Worm (Caenorhabditis elegans) whole organism, L3 larva: Measurements from ENCODE around the gene Y54G2A.13.

Experiments
- R02D3.7 ChIP-seq: fragments of 150-350 bp; optimal IDR thresholded peaks from 2 replicates; lab custom pipeline; 2014; ENCODE audit warnings: missing biosample characterization, missing genetic modification characterization
- ZK546.5 ChIP-seq: sonication (generic microtip); optimal IDR thresholded peaks from 2 replicates; lab custom pipeline; 2017; ENCODE audit warnings: missing biosample characterization, missing genetic modification characterization
- aly-2 ChIP-seq: fragments of 150-350 bp; optimal IDR thresholded peaks from 2 replicates; lab custom pipeline; 2014; ENCODE audit warnings: missing biosample characterization, missing genetic modification characterization
- ama-1 ChIP-seq: fragments of 150-350 bp; optimal IDR thresholded peaks from 2 replicates; lab custom pipeline; 2018
- ceh-16 ChIP-seq: sonication (generic microtip); optimal IDR thresholded peaks from 2 replicates; lab custom pipeline; 2017; ENCODE audit warnings: missing biosample characterization, missing genetic modification characterization
- ceh-28 ChIP-seq: fragments of 150-350 bp; optimal IDR thresholded peaks from 2 replicates; lab custom pipeline; 2014; ENCODE audit warnings: missing biosample characterization, missing genetic modification reagents, missing genetic modification characterization
- ceh-82 ChIP-seq: fragments of 150-350 bp; optimal IDR thresholded peaks from 2 replicates; lab custom pipeline; 2014; ENCODE audit warnings: missing biosample characterization, missing genetic modification characterization
- ceh-9 ChIP-seq: sonication (generic microtip); optimal IDR thresholded peaks from 2 replicates; lab custom pipeline; 2018; ENCODE audit warnings: missing biosample characterization, missing genetic modification characterization
- daf-12 ChIP-seq: fragments of 150-350 bp; optimal IDR thresholded peaks from 2 replicates; lab custom pipeline; 2014; ENCODE audit warnings: missing biosample characterization, missing genetic modification reagents, missing genetic modification characterization
- elt-1 ChIP-seq: fragments of 150-350 bp; optimal IDR thresholded peaks from 2 replicates; lab custom pipeline; 2014; ENCODE audit warnings: missing biosample characterization, missing genetic modification characterization
- elt-3 ChIP-seq, 3 experiments: fragments of 150-350 bp in 1 of 3; sonication (generic microtip) in 2 of 3; optimal IDR thresholded peaks; 2 replicates in 2 of 3; 4 replicates in 1 of 3; lab custom pipeline; 2014 to 2017; ENCODE audit warnings: missing biosample characterization in 3 of 3, missing genetic modification characterization in 3 of 3
- eor-1 ChIP-seq, 2 experiments: fragments of 150-350 bp; optimal IDR thresholded peaks; 2 replicates each; lab custom pipeline; 2014 to 2018; ENCODE audit warnings: missing biosample characterization in 2 of 2, missing genetic modification characterization in 2 of 2
- fkh-10 ChIP-seq: sonication (generic microtip); optimal IDR thresholded peaks from 2 replicates; lab custom pipeline; 2017; ENCODE audit warnings: missing biosample characterization, missing genetic modification reagents, missing genetic modification characterization
- fos-1 ChIP-seq: fragments of 150-350 bp; optimal IDR thresholded peaks from 2 replicates; lab custom pipeline; 2014; ENCODE audit warnings: missing biosample characterization, missing genetic modification characterization
- hmg-11 ChIP-seq: sonication (generic microtip); optimal IDR thresholded peaks from 2 replicates; lab custom pipeline; 2016; ENCODE audit warnings: missing genetic modification characterization, missing compliant biosample characterization
- lin-15B ChIP-seq: fragments of 150-350 bp; optimal IDR thresholded peaks from 2 replicates; lab custom pipeline; 2014; ENCODE audit warnings: missing biosample characterization, missing genetic modification characterization
- lin-39 ChIP-seq: fragments of 150-350 bp; optimal IDR thresholded peaks from 2 replicates; lab custom pipeline; 2018; ENCODE audit warnings: missing biosample characterization, missing genetic modification reagents, missing genetic modification characterization
- lsy-12 ChIP-seq: sonication (generic microtip); optimal IDR thresholded peaks from 2 replicates; lab custom pipeline; 2016; ENCODE audit warnings: mild to moderate bottlenecking, missing genetic modification characterization, missing compliant biosample characterization
- mdl-1 ChIP-seq: fragments of 150-350 bp; optimal IDR thresholded peaks from 2 replicates; lab custom pipeline; 2014; ENCODE audit warnings: missing biosample characterization, missing genetic modification characterization
- mml-1 ChIP-seq: fragments of 150-350 bp; sonication (generic microtip); optimal IDR thresholded peaks from 3 replicates; lab custom pipeline; 2014; ENCODE audit warnings: missing biosample characterization, missing genetic modification characterization
- nfya-1 ChIP-seq: sonication (generic microtip); optimal IDR thresholded peaks from 2 replicates; lab custom pipeline; 2017; ENCODE audit warnings: missing genetic modification characterization, mild to moderate bottlenecking, missing compliant biosample characterization, antibody characterized with exemption, moderate library complexity; ENCODE audit not compliant: insufficient read depth
- nhr-12 ChIP-seq: fragments of 150-350 bp; optimal IDR thresholded peaks from 2 replicates; lab custom pipeline; 2014; ENCODE audit warnings: missing biosample characterization, missing genetic modification characterization
- nhr-23 ChIP-seq: fragments of 150-350 bp; optimal IDR thresholded peaks from 2 replicates; lab custom pipeline; 2014; ENCODE audit warnings: missing biosample characterization, missing genetic modification reagents, missing genetic modification characterization
- nhr-237 ChIP-seq: fragments of 150-350 bp; optimal IDR thresholded peaks from 2 replicates; lab custom pipeline; 2014; ENCODE audit warnings: missing biosample characterization, missing genetic modification characterization
- nhr-25 ChIP-seq: sonication (generic microtip); optimal IDR thresholded peaks from 2 replicates; lab custom pipeline; 2017; ENCODE audit warnings: missing biosample characterization, missing genetic modification characterization
- nhr-28 ChIP-seq: fragments of 150-350 bp; optimal IDR thresholded peaks from 2 replicates; lab custom pipeline; 2014; ENCODE audit warnings: missing biosample characterization, missing genetic modification characterization
- nhr-43 ChIP-seq: sonication (generic microtip); optimal IDR thresholded peaks from 2 replicates; lab custom pipeline; 2016; ENCODE audit warnings: mild to moderate bottlenecking, missing genetic modification characterization, missing compliant biosample characterization; ENCODE audit not compliant: poor library complexity, severe bottlenecking
- nhr-67 ChIP-seq: fragments of 150-350 bp; optimal IDR thresholded peaks from 2 replicates; lab custom pipeline; 2014; ENCODE audit warnings: missing biosample characterization, missing genetic modification characterization
- nhr-76 ChIP-seq: fragments of 150-350 bp; sonication (generic microtip); optimal IDR thresholded peaks from 5 replicates; lab custom pipeline; 2014; ENCODE audit warnings: missing biosample characterization, missing genetic modification characterization
- nhr-77 ChIP-seq: fragments of 150-350 bp; optimal IDR thresholded peaks from 2 replicates; lab custom pipeline; 2014; ENCODE audit warnings: missing biosample characterization, missing genetic modification characterization
- sea-2 ChIP-seq: fragments of 150-350 bp; sonication (generic microtip); optimal IDR thresholded peaks from 4 replicates; lab custom pipeline; 2014; ENCODE audit warnings: missing biosample characterization, missing genetic modification reagents, missing genetic modification characterization
- skn-1 ChIP-seq: fragments of 150-350 bp; optimal IDR thresholded peaks from 2 replicates; lab custom pipeline; 2014; ENCODE audit warnings: missing biosample characterization, missing genetic modification characterization
- snpc-4 ChIP-seq: fragments of 150-350 bp; optimal IDR thresholded peaks from 2 replicates; lab custom pipeline; 2014; ENCODE audit warnings: missing biosample characterization, missing genetic modification characterization
- tbx-2 ChIP-seq: sonication (generic microtip); optimal IDR thresholded peaks from 2 replicates; lab custom pipeline; 2016; ENCODE audit warnings: mild to moderate bottlenecking, missing genetic modification characterization, missing compliant biosample characterization
- unc-62 ChIP-seq: fragments of 150-350 bp; sonication (generic microtip); optimal IDR thresholded peaks from 4 replicates; lab custom pipeline; 2014; ENCODE audit warnings: missing biosample characterization, missing genetic modification reagents, missing genetic modification characterization
- zag-1 ChIP-seq: fragments of 150-350 bp; optimal IDR thresholded peaks from 2 replicates; lab custom pipeline; 2014; ENCODE audit warnings: missing biosample characterization, missing genetic modification characterization
- ztf-4 ChIP-seq: fragments of 150-350 bp; optimal IDR thresholded peaks from 2 replicates; lab custom pipeline; 2014; ENCODE audit warnings: missing biosample characterization, missing genetic modification characterization

The Y54G2A.13 gene

ce11 chrIV:2834516-2834915 lies 15.0 kb upstream of the Y54G2A.13 start, which contains the start of gene pudl-2:
TSS of gene pudl-2 (plus strand) at chrIV:2834816.
- no peak for TF ChIP-seq nhr-43
- TF ChIP-seq ZK546.5, result no peak
- no peak for TF ChIP-seq mdl-1 (tag; lab: Kevin White, UChicago)
- TF ChIP-seq zag-1 (tag; lab: Kevin White, UChicago), result no peak
- TF ChIP-seq nhr-77 (tag; lab: Kevin White, UChicago), result no peak
- TF ChIP-seq snpc-4 (tag; lab: Kevin White, UChicago), result no peak
- no peak for TF ChIP-seq aly-2 (tag; lab: Kevin White, UChicago)
- TF ChIP-seq elt-1 (tag; lab: Kevin White, UChicago), result no peak
- no peak for TF ChIP-seq nhr-28 (tag; lab: Kevin White, UChicago)
- no peak for TF ChIP-seq ceh-9 (tag; lab: Kevin White, UChicago)
- no peak for TF ChIP-seq nhr-25 (tag; lab: Kevin White, UChicago)
- TF ChIP-seq fkh-10 (GFP tag; lab: Kevin White, UChicago), result no peak
- no peak for TF ChIP-seq lin-15B (tag; lab: Kevin White, UChicago)
- no peak for TF ChIP-seq nhr-67 (tag; lab: Kevin White, UChicago)
- no peak for TF ChIP-seq ztf-4 (tag; lab: Kevin White, UChicago)
- no peak for TF ChIP-seq skn-1 (tag; lab: Kevin White, UChicago)
- TF ChIP-seq nfya-1 (tag; lab: Kevin White, UChicago), result no peak

ce11 chrIV:2832587-2832986 lies 13.1 kb upstream of the Y54G2A.13 start, which contains the start of the genes Y54G2A.48 and pudl-1:
TSS of gene Y54G2A.48 (minus strand) at chrIV:2832687.
TSS of gene pudl-1 (plus strand) at chrIV:2832906.
- TF ChIP-seq nhr-237 (tag; lab: Kevin White, UChicago), result no peak
- TF ChIP-seq mdl-1 (tag; lab: Kevin White, UChicago), result no peak
- TF ChIP-seq mml-1, result no peak
- no peak for TF ChIP-seq snpc-4 (tag; lab: Kevin White, UChicago)
- no peak for TF ChIP-seq zag-1 (tag; lab: Kevin White, UChicago)
- no peak for TF ChIP-seq eor-1 (tag; optimal IDR thresholded peaks at IDR 0.05; lab: Kevin White, UChicago)
- TF ChIP-seq ama-1 (lab: Kevin White, UChicago), result no peak
- no peak for TF ChIP-seq ceh-82 (tag; lab: Kevin White, UChicago)
- no peak for TF ChIP-seq ZK546.5
- no peak for TF ChIP-seq daf-12 (tag; lab: Kevin White, UChicago)
- no peak for TF ChIP-seq lin-39 (tag; lab: Kevin White, UChicago)
- TF ChIP-seq nhr-76 (tag; lab: Kevin White, UChicago), result no peak
- no peak for TF ChIP-seq nhr-77 (tag; lab: Kevin White, UChicago)
- no peak for TF ChIP-seq unc-62 (GFP tag; lab: Kevin White, UChicago)
- no peak for TF ChIP-seq nhr-23 (tag; lab: Kevin White, UChicago)
- TF ChIP-seq elt-1 (tag; lab: Kevin White, UChicago), result no peak
- no peak for TF ChIP-seq nhr-28 (tag; lab: Kevin White, UChicago)
- TF ChIP-seq skn-1 (tag; lab: Kevin White, UChicago), result no peak

ce11 chrIV:2826335-2826734 lies 6.8 kb upstream of the Y54G2A.13 start:
- TF ChIP-seq ceh-28 (tag; lab: Kevin White, UChicago) (no peak), tbx-2 (tag; lab: Kevin White, UChicago) (no peak), sea-2 (GFP tag; lab: Kevin White, UChicago) (no peak), nhr-76 (tag; lab: Kevin White, UChicago) (no peak), fos-1 (no peak), skn-1 (tag; lab: Kevin White, UChicago) (no peak), nhr-23 (tag; lab: Kevin White, UChicago) (no peak)

- no peak for TF ChIP-seq ceh-82 (tag; lab: Kevin White, UChicago)
- no peak for TF ChIP-seq nhr-12 (tag; lab: Kevin White, UChicago)
- peak; percentile 53 for TF ChIP-seq lsy-12 (tag; lab: Kevin White, UChicago)
- TF ChIP-seq snpc-4 (tag; lab: Kevin White, UChicago), result peak; percentile 24
- no peak for TF ChIP-seq sea-2 (GFP tag; lab: Kevin White, UChicago)
These were observed 6.0 kb upstream of the Y54G2A.13 start for ce11 chrIV:2825460-2826103.

ce11 chrIV:2823446-2823845 lies 3.9 kb upstream of the Y54G2A.13 start, which contains the start of gene clec-80:
TSS of gene clec-80 (plus strand) at chrIV:2823746.
- TF ChIP-seq ceh-28 (tag; lab: Kevin White, UChicago), result no peak
- TF ChIP-seq hmg-11 (tag; lab: Kevin White, UChicago), result no peak
- TF ChIP-seq ceh-82 (tag; lab: Kevin White, UChicago), result no peak
- TF ChIP-seq zag-1 (tag; lab: Kevin White, UChicago), result no peak
- TF ChIP-seq nhr-43, result no peak
- TF ChIP-seq elt-3 (tag; optimal IDR thresholded peaks at IDR 0.05; lab: Kevin White, UChicago), result no peak
- TF ChIP-seq ama-1 (lab: Kevin White, UChicago), result no peak
- TF ChIP-seq ceh-16 (tag; lab: Kevin White, UChicago), result no peak
- TF ChIP-seq R02D3.7 (tag; lab: Kevin White, UChicago), result no peak
- TF ChIP-seq nhr-25 (tag; lab: Kevin White, UChicago), result no peak
- no peak for TF ChIP-seq fkh-10 (GFP tag; lab: Kevin White, UChicago)
